Fruit fly (Drosophila melanogaster): ENCODE data around the gene Cdk5alpha.

- TF ChIP-seq ey (GFP tag; optimal IDR thresholded peaks at IDR 0.05) (no peak), dl (GFP tag; optimal IDR thresholded peaks at IDR 0.05; ENCODE audit: insufficient read depth in 1 of 2, partially characterized antibody in 2 of 2) (no peak), Myc (optimal IDR thresholded peaks at IDR 0.05) (no peak), pan (optimal IDR thresholded peaks at IDR 0.05) (no peak), Hnf4 (GFP tag; optimal IDR thresholded peaks at IDR 0.05) (no peak), psq (GFP tag; optimal IDR thresholded peaks at IDR 0.05) (no peak)
Observed at dm6 chr2L:10321036-10321583, 10.4 kb upstream of the Cdk5alpha start.

Measured in whole organism, wandering third instar larva.